Worm (Caenorhabditis elegans) whole organism, L1 larva: ENCODE data around the gene F59B10.5.
A peak's percentile ranks its signal among the peaks of the same experiment; 100 is the strongest.

Source experiments
- C04F5.9 ChIP-seq: sonication (generic microtip); optimal IDR thresholded peaks from 2 replicates; lab custom pipeline; 2016; ENCODE audit warnings: missing genetic modification characterization, missing compliant biosample characterization
- C16A3.4 ChIP-seq: fragments of 150-350 bp; optimal IDR thresholded peaks from 2 replicates; lab custom pipeline; 2014; ENCODE audit warnings: missing biosample characterization, missing genetic modification characterization
- alr-1 ChIP-seq: fragments of 200-800 bp; sonication (Bioruptor generic); optimal IDR thresholded peaks from 2 replicates; lab custom pipeline; 2018; ENCODE audit warnings: borderline replicate concordance, mild to moderate bottlenecking, missing genetic modification characterization, missing compliant biosample characterization
- aly-2 ChIP-seq: fragments of 150-350 bp; optimal IDR thresholded peaks from 2 replicates; lab custom pipeline; 2014; ENCODE audit warnings: missing biosample characterization, missing genetic modification characterization
- ama-1 ChIP-seq: fragments of 150-350 bp; optimal IDR thresholded peaks from 2 replicates; lab custom pipeline; 2014
- blmp-1 ChIP-seq: fragments of 150-350 bp; optimal IDR thresholded peaks from 2 replicates; lab custom pipeline; 2014; ENCODE audit warnings: missing biosample characterization, missing genetic modification characterization
- ceh-63 ChIP-seq: fragments of 200-800 bp; sonication (Bioruptor generic); optimal IDR thresholded peaks from 2 replicates; lab custom pipeline; 2018; ENCODE audit warnings: mild to moderate bottlenecking, missing genetic modification characterization, missing compliant biosample characterization
- ceh-8 ChIP-seq: fragments of 200-800 bp; sonication (Bioruptor generic); optimal IDR thresholded peaks from 2 replicates; lab custom pipeline; 2018; ENCODE audit warnings: mild to moderate bottlenecking, missing genetic modification characterization, moderate library complexity, missing compliant biosample characterization
- ceh-90 ChIP-seq: sonication (generic microtip); optimal IDR thresholded peaks from 2 replicates; lab custom pipeline; 2016; ENCODE audit warnings: missing genetic modification characterization, missing compliant biosample characterization
- dpl-1 ChIP-seq, 3 experiments: fragments of 150-350 bp in 2 of 3; sonication (generic microtip) in 1 of 3; optimal IDR thresholded peaks; 2 replicates each; lab custom pipeline; 2014 to 2017; ENCODE audit warnings: missing biosample characterization in 3 of 3, missing genetic modification characterization in 3 of 3, missing genetic modification reagents in 3 of 3
- efl-3 ChIP-seq: fragments of 200-800 bp; sonication (Bioruptor generic); optimal IDR thresholded peaks from 2 replicates; lab custom pipeline; 2018; ENCODE audit warnings: mild to moderate bottlenecking, missing genetic modification characterization, missing compliant biosample characterization
- egl-27 ChIP-seq, 2 experiments: fragments of 150-350 bp in 1 of 2; sonication (generic microtip); optimal IDR thresholded peaks; 3 replicates each; lab custom pipeline; 2017 to 2018; ENCODE audit warnings: missing biosample characterization in 2 of 2, missing genetic modification characterization in 2 of 2, missing genetic modification reagents in 2 of 2
- elt-3 ChIP-seq, 6 experiments: fragments of 150-350 bp in 1 of 6; sonication (generic microtip); optimal IDR thresholded peaks; 2 replicates each; lab custom pipeline; 2017 to 2018; ENCODE audit warnings: missing biosample characterization in 6 of 6, missing genetic modification characterization in 6 of 6, inconsistent platforms in 1 of 6
- ets-5 ChIP-seq: fragments of 200-800 bp; sonication (Bioruptor generic); IDR thresholded peaks from 2 replicates; pipeline ENCODE4 v1.3.6; 2022; ENCODE audit warnings: missing genetic modification characterization, missing compliant biosample characterization
- fkh-10 ChIP-seq: sonication (generic microtip); optimal IDR thresholded peaks from 2 replicates; lab custom pipeline; 2017; ENCODE audit warnings: missing biosample characterization, missing genetic modification reagents, missing genetic modification characterization
- fkh-8 ChIP-seq: sonication (generic microtip); optimal IDR thresholded peaks from 2 replicates; lab custom pipeline; 2016; ENCODE audit warnings: mild to moderate bottlenecking, missing genetic modification characterization, missing compliant biosample characterization
- fos-1 ChIP-seq: fragments of 150-350 bp; optimal IDR thresholded peaks from 2 replicates; lab custom pipeline; 2014; ENCODE audit warnings: missing biosample characterization, missing genetic modification characterization
- hlh-17 ChIP-seq: fragments of 200-800 bp; sonication (Bioruptor generic); optimal IDR thresholded peaks from 2 replicates; lab custom pipeline; 2018; ENCODE audit warnings: missing genetic modification characterization, mild to moderate bottlenecking, missing compliant biosample characterization, moderate library complexity, borderline replicate concordance
- isw-1 ChIP-seq: fragments of 200-800 bp; sonication (Bioruptor generic); IDR thresholded peaks from 2 replicates; pipeline ENCODE4 v1.3.6; 2022; ENCODE audit warnings: missing genetic modification characterization, missing compliant biosample characterization
- lin-15B ChIP-seq: fragments of 150-350 bp; sonication (generic microtip); optimal IDR thresholded peaks from 3 replicates; lab custom pipeline; 2014; ENCODE audit warnings: missing biosample characterization, missing genetic modification characterization
- lsy-2 ChIP-seq, 2 experiments: fragments of 150-350 bp; optimal IDR thresholded peaks; 2 replicates each; lab custom pipeline; 2014; ENCODE audit warnings: missing biosample characterization in 2 of 2, missing genetic modification characterization in 2 of 2
- mab-9 ChIP-seq: fragments of 200-800 bp; sonication (Bioruptor generic); IDR thresholded peaks from 2 replicates; pipeline ENCODE4 v1.3.6; 2022; ENCODE audit warnings: missing genetic modification reagents, missing genetic modification characterization, missing compliant biosample characterization
- mep-1 ChIP-seq: fragments of 150-350 bp; optimal IDR thresholded peaks from 2 replicates; lab custom pipeline; 2014; ENCODE audit warnings: missing biosample characterization, missing genetic modification characterization
- nhr-11 ChIP-seq: fragments of 150-350 bp; optimal IDR thresholded peaks from 2 replicates; lab custom pipeline; 2014; ENCODE audit warnings: missing biosample characterization, missing genetic modification characterization
- nhr-19 ChIP-seq: fragments of 200-800 bp; sonication (Bioruptor generic); conservative IDR thresholded peaks from 2 replicates; pipeline ENCODE4 v1.3.6; 2022; ENCODE audit warnings: missing genetic modification characterization, missing compliant biosample characterization
- nhr-237 ChIP-seq: fragments of 150-350 bp; optimal IDR thresholded peaks from 2 replicates; lab custom pipeline; 2014; ENCODE audit warnings: missing biosample characterization, missing genetic modification characterization
- nhr-47 ChIP-seq: sonication (generic microtip); optimal IDR thresholded peaks from 2 replicates; lab custom pipeline; 2016; ENCODE audit warnings: mild to moderate bottlenecking, missing genetic modification characterization, moderate library complexity, missing compliant biosample characterization
- nhr-84 ChIP-seq: sonication (generic microtip); optimal IDR thresholded peaks from 2 replicates; lab custom pipeline; 2017; ENCODE audit warnings: missing biosample characterization, missing genetic modification characterization
- nhr-85 ChIP-seq: sonication (generic microtip); peaks from one replicate; lab custom pipeline; 2016; ENCODE audit warnings: missing genetic modification characterization, inconsistent platforms, missing compliant biosample characterization
- pag-3 ChIP-seq: sonication (generic microtip); optimal IDR thresholded peaks from 2 replicates; lab custom pipeline; 2017; ENCODE audit warnings: missing genetic modification characterization, mild to moderate bottlenecking, missing compliant biosample characterization, antibody characterized with exemption, borderline replicate concordance; ENCODE audit not compliant: insufficient read depth
- pax-3 ChIP-seq: fragments of 200-800 bp; sonication (Bioruptor generic); optimal IDR thresholded peaks from 2 replicates; lab custom pipeline; 2018; ENCODE audit warnings: mild to moderate bottlenecking, missing genetic modification characterization, moderate library complexity, missing compliant biosample characterization
- pqm-1 ChIP-seq: sonication (generic microtip); optimal IDR thresholded peaks from 3 replicates; lab custom pipeline; 2017; ENCODE audit warnings: missing biosample characterization, missing genetic modification characterization
- skn-1 ChIP-seq: fragments of 150-350 bp; optimal IDR thresholded peaks from 2 replicates; lab custom pipeline; 2014; ENCODE audit warnings: missing biosample characterization, missing genetic modification characterization
- snpc-4 ChIP-seq: fragments of 150-350 bp; optimal IDR thresholded peaks from 2 replicates; lab custom pipeline; 2014; ENCODE audit warnings: missing biosample characterization, missing genetic modification characterization
- snu-23 ChIP-seq: sonication (generic microtip); optimal IDR thresholded peaks from 2 replicates; lab custom pipeline; 2016; ENCODE audit warnings: missing genetic modification characterization, missing compliant biosample characterization
- sptf-1 ChIP-seq: fragments of 150-350 bp; optimal IDR thresholded peaks from 2 replicates; lab custom pipeline; 2014; ENCODE audit warnings: missing biosample characterization, missing genetic modification characterization
- sup-37 ChIP-seq: fragments of 200-800 bp; sonication (Bioruptor generic); optimal IDR thresholded peaks from 2 replicates; lab custom pipeline; 2018; ENCODE audit warnings: mild to moderate bottlenecking, missing genetic modification characterization, missing compliant biosample characterization
- swsn-7 ChIP-seq: sonication (generic microtip); optimal IDR thresholded peaks from 2 replicates; lab custom pipeline; 2016; ENCODE audit warnings: missing genetic modification characterization, missing compliant biosample characterization
- tbx-2 ChIP-seq: sonication (generic microtip); optimal IDR thresholded peaks from 2 replicates; lab custom pipeline; 2016; ENCODE audit warnings: missing genetic modification characterization, missing compliant biosample characterization
- unc-130 ChIP-seq: fragments of 150-350 bp; optimal IDR thresholded peaks from 2 replicates; lab custom pipeline; 2017; ENCODE audit warnings: missing biosample characterization, missing genetic modification characterization, inconsistent platforms
- unc-62 ChIP-seq: fragments of 150-350 bp; optimal IDR thresholded peaks from 2 replicates; lab custom pipeline; 2014; ENCODE audit warnings: missing biosample characterization, missing genetic modification reagents, missing genetic modification characterization
- unc-98 ChIP-seq: fragments of 200-800 bp; sonication (Bioruptor generic); IDR thresholded peaks from 2 replicates; pipeline ENCODE4 v1.3.6; 2022; ENCODE audit warnings: missing genetic modification characterization, missing compliant biosample characterization
- zag-1 ChIP-seq: fragments of 150-350 bp; optimal IDR thresholded peaks from 2 replicates; lab custom pipeline; 2014; ENCODE audit warnings: missing biosample characterization, missing genetic modification characterization
- zip-4 ChIP-seq: fragments of 200-800 bp; sonication (Bioruptor generic); optimal IDR thresholded peaks from 2 replicates; lab custom pipeline; 2018; ENCODE audit warnings: mild to moderate bottlenecking, missing genetic modification characterization, moderate library complexity, missing compliant biosample characterization
- ztf-11 ChIP-seq, 2 experiments: sonication (generic microtip); optimal IDR thresholded peaks; 2 replicates each; lab custom pipeline; 2016 to 2017; ENCODE audit warnings: missing genetic modification characterization in 2 of 2, missing biosample characterization in 1 of 2, missing compliant biosample characterization in 1 of 2

Gene F59B10.5

DNA sequence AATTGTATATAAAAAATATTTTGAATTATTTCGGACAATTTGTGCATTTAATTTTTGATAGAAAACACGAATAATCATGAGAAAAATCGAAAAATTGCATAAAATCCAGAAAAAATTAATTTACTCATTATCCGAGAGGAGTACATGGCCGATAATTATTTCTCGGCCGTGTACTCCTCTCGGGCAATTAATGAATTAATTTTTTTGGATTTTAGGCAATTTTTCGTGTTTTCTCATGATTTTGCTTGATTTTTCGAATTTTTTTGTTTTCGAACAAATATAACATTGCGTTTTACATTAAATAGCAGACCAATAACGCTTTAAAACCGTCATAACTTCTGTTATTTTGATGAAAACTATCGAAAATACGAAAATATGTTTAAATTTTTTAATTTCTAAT lies 14.5 kb upstream of the F59B10.5 start (continued):
- TF ChIP-seq alr-1 (no peak), unc-62 (no peak), ztf-11 (tag; optimal IDR thresholded peaks at IDR 0.05; lab: Kevin White, UChicago) (peak in 1 of 2 experiments; percentile 94), fkh-8 (peak; percentile 51), unc-98 (GFP tag; lab: Robert Waterston, UW) (0 out of 2 replicates have a peak, but pooled peaks have one; percentile 34), aly-2 (tag; lab: Kevin White, UChicago) (no peak), sup-37 (GFP tag; lab: Kevin White, UChicago) (peak; percentile 40), fkh-10 (GFP tag; lab: Kevin White, UChicago) (no peak), efl-3 (GFP tag; lab: Kevin White, UChicago) (peak; percentile 56), C04F5.9 (tag; lab: Kevin White, UChicago) (peak; percentile 88), swsn-7 (tag; lab: Kevin White, UChicago) (peak; percentile 79), blmp-1 (tag; lab: Kevin White, UChicago) (peak; percentile 26), nhr-11 (tag; lab: Kevin White, UChicago) (peak; percentile 55), unc-130 (tag; lab: Kevin White, UChicago) (no peak), sptf-1 (tag; lab: Kevin White, UChicago) (no peak), zip-4 (GFP tag; lab: Kevin White, UChicago) (peak; percentile 40), pqm-1 (tag; lab: Kevin White, UChicago) (no peak), ceh-8 (GFP tag; lab: Kevin White, UChicago) (peak; percentile 81), lsy-2 (tag; optimal IDR thresholded peaks at IDR 0.05; lab: Kevin White, UChicago) (peak; percentile 69 to 80), C16A3.4 (tag; lab: Kevin White, UChicago) (peak; percentile 22), snpc-4 (tag; lab: Kevin White, UChicago) (peak; percentile 19), ets-5 (GFP tag; lab: Robert Waterston, UW) (no peak), nhr-19 (peak; percentile 78), nhr-237 (tag; lab: Kevin White, UChicago) (no peak), zag-1 (no peak), mep-1 (tag; lab: Kevin White, UChicago) (peak; percentile 48), tbx-2 (tag; lab: Kevin White, UChicago) (peak; percentile 88), lin-15B (tag; lab: Kevin White, UChicago) (no peak), nhr-47 (peak; percentile 88), pax-3 (peak; percentile 85)

ce11 chrII:10537571-10537970 lies 14.1 kb upstream of the F59B10.5 start, which contains the start of gene R166.2:
R166.2 (minus strand) TSS chrII:10537671.
- TF ChIP-seq ama-1 (lab: Kevin White, UChicago) = no peak

DNA sequence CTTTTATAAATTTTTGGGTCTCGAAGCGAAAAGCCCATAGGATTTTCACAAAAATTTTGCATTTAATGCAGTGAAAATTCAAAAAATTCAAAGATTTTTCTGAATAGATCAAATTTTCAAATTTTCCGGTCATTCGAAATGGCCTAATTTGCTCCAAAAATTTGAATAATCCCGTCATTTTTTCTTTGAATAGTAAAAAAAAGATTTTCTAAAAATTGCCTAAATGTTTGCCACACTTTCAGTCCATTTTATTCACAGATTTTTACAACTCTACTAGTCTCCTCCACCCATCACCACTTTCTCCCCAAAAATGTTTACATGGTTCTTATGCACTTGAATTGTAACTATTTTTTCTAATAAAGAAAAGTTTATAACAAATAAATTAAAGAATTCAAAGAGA lies 10.5 kb upstream of the F59B10.5 start:
- TF ChIP-seq efl-3 (GFP tag; lab: Kevin White, UChicago) (no peak), nhr-85 (tag; lab: Kevin White, UChicago) (peak; percentile 34)

DNA sequence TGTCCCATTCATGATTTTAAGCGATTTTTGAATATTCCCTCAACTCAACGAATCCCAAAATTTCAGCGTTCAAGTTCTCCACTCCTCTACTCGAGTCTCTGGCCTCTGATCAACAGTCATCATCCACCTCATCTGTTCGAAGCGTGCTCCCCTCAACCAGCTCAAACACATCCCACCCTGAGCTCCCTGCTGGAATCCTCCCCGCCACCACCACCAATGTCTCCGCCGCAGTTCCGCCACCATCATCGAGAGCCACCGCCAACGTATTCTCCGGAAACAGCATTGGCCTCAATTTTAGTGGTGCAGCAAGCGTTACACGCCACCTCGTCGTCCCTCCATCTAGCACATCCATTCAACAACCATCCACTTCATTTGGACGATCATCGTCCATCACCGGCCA lies 8.1 kb upstream of the F59B10.5 start:
- no peak for TF ChIP-seq dpl-1 (GFP tag; optimal IDR thresholded peaks at IDR 0.05; lab: Kevin White, UChicago)
- TF ChIP-seq fkh-10 (GFP tag; lab: Kevin White, UChicago) = no peak
- TF ChIP-seq mab-9 (GFP tag; lab: Robert Waterston, UW) = no peak
- no peak for TF ChIP-seq fos-1 (tag; lab: Kevin White, UChicago)
- TF ChIP-seq egl-27 (tag; optimal IDR thresholded peaks at IDR 0.05; lab: Kevin White, UChicago) = no peak
- no peak for TF ChIP-seq nhr-237 (tag; lab: Kevin White, UChicago)
- no peak for TF ChIP-seq nhr-11 (tag; lab: Kevin White, UChicago)
- no peak for TF ChIP-seq pqm-1 (tag; lab: Kevin White, UChicago)
- TF ChIP-seq pag-3 (tag; lab: Kevin White, UChicago) = no peak
- TF ChIP-seq elt-3 (tag; optimal IDR thresholded peaks at IDR 0.05; lab: Kevin White, UChicago) = no peak
- TF ChIP-seq isw-1 = no peak
- no peak for TF ChIP-seq skn-1
- no peak for TF ChIP-seq ama-1 (lab: Kevin White, UChicago)
- TF ChIP-seq C04F5.9 (tag; lab: Kevin White, UChicago) = no peak
- TF ChIP-seq hlh-17 (GFP tag; lab: Kevin White, UChicago) = no peak
- TF ChIP-seq snu-23 (GFP tag; lab: Kevin White, UChicago) = no peak
- TF ChIP-seq ceh-90 (tag; lab: Kevin White, UChicago) = no peak
- TF ChIP-seq sup-37 (GFP tag; lab: Kevin White, UChicago) = no peak
- no peak for TF ChIP-seq nhr-84
- no peak for TF ChIP-seq ceh-63 (GFP tag; lab: Kevin White, UChicago)
